Worm (Caenorhabditis elegans) whole organism, L1 larva: Measurements from ENCODE around the gene F35A5.1.

ENCODE experiments used
- fos-1 ChIP-seq: fragments of 150-350 bp; optimal IDR thresholded peaks from 2 replicates; lab custom pipeline; 2014; ENCODE audit warnings: missing biosample characterization, missing genetic modification characterization
- lir-3 ChIP-seq: sonication (generic microtip); optimal IDR thresholded peaks from 2 replicates; lab custom pipeline; 2016; ENCODE audit warnings: mild to moderate bottlenecking, missing genetic modification characterization, moderate library complexity, missing compliant biosample characterization; ENCODE audit not compliant: poor library complexity
- mef-2 ChIP-seq: fragments of 150-350 bp; optimal IDR thresholded peaks from 2 replicates; lab custom pipeline; 2014; ENCODE audit warnings: missing biosample characterization, missing genetic modification characterization
- nhr-11 ChIP-seq: fragments of 150-350 bp; optimal IDR thresholded peaks from 2 replicates; lab custom pipeline; 2014; ENCODE audit warnings: missing biosample characterization, missing genetic modification characterization
- nhr-12 ChIP-seq: sonication (generic microtip); optimal IDR thresholded peaks from 2 replicates; lab custom pipeline; 2017; ENCODE audit warnings: missing biosample characterization, missing genetic modification characterization
- nhr-237 ChIP-seq: fragments of 150-350 bp; optimal IDR thresholded peaks from 2 replicates; lab custom pipeline; 2014; ENCODE audit warnings: missing biosample characterization, missing genetic modification characterization
- nhr-76 ChIP-seq: sonication (generic microtip); optimal IDR thresholded peaks from 2 replicates; lab custom pipeline; 2017; ENCODE audit warnings: missing biosample characterization, missing genetic modification characterization
- nhr-77 ChIP-seq: fragments of 150-350 bp; optimal IDR thresholded peaks from 2 replicates; lab custom pipeline; 2014; ENCODE audit warnings: missing biosample characterization, missing genetic modification characterization
- sptf-1 ChIP-seq: fragments of 150-350 bp; optimal IDR thresholded peaks from 2 replicates; lab custom pipeline; 2014; ENCODE audit warnings: missing biosample characterization, missing genetic modification characterization

DNA sequence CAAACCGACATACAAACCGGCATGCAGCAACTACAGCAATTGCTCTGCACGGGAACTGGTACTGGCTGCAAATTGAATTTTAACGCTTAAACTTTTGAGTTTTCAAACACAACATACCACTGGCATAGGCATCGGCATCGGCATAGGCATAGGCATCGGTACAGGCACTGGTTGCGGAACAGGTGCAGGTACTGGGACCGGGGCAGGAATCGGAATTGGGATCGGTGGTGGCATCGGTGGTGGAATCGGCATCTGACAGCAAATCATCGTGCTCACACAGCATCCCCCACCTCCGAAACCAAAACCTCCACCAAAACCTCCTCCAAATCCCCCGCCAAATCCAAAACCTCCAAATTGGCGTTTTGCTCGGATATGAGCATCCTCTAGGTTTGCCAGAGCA, 13.1 kb upstream of the F35A5.1 start:
- TF ChIP-seq lir-3 (tag; lab: Kevin White, UChicago) (no peak), nhr-11 (tag; lab: Kevin White, UChicago) (no peak), nhr-77 (tag; lab: Kevin White, UChicago) (no peak), fos-1 (no peak), nhr-76 (tag; lab: Kevin White, UChicago) (no peak), nhr-237 (no peak), nhr-12 (no peak), mef-2 (tag; lab: Kevin White, UChicago) (no peak), sptf-1 (no peak)
